Fruit fly (Drosophila melanogaster) whole organism, prepupa: ENCODE data around the gene Bsg.

Source experiments
- eg ChIP-seq: fragments of 200-800 bp; sonication (Bioruptor generic); IDR thresholded peaks from 3 replicates; pipeline ENCODE4 v1.3.6; 2022; ENCODE audit warnings: missing biosample characterization, missing genetic modification characterization
- fd59A ChIP-seq: fragments of 200-800 bp; sonication (Bioruptor generic); optimal IDR thresholded peaks from 2 replicates; lab custom pipeline; 2017; ENCODE audit warnings: missing biosample characterization, mild to moderate bottlenecking, missing genetic modification characterization, missing genetic modification reagents
- pdm3 ChIP-seq: fragments of 200-800 bp; sonication (Bioruptor generic); optimal IDR thresholded peaks from 3 replicates; lab custom pipeline; 2016; ENCODE audit warnings: missing biosample characterization, missing genetic modification characterization

dm6 chr2L:8091908-8092307 lies 8.7 kb downstream of the Bsg start:
- no peak for TF ChIP-seq pdm3 (GFP tag; lab: Kevin White, UChicago)
- TF ChIP-seq eg (GFP tag; lab: Robert Waterston, UW): no peak
- no peak for TF ChIP-seq fd59A (GFP tag; lab: Kevin White, UChicago)
